Worm (Caenorhabditis elegans) whole organism, mixed stage, embryonic: ENCODE measurements around the gene F22F4.5.

Experiments used
- elt-1 ChIP-seq: sonication (generic microtip); optimal IDR thresholded peaks from 2 replicates; lab custom pipeline; 2017; ENCODE audit warnings: missing genetic modification characterization, mild to moderate bottlenecking, missing compliant biosample characterization, antibody characterized with exemption, moderate library complexity, borderline replicate concordance; ENCODE audit not compliant: insufficient read depth
- elt-3 ChIP-seq: fragments of 150-350 bp; optimal IDR thresholded peaks from 2 replicates; lab custom pipeline; 2014; ENCODE audit warnings: missing biosample characterization, missing genetic modification characterization
- hlh-1 ChIP-seq: fragments of 150-350 bp; optimal IDR thresholded peaks from 2 replicates; lab custom pipeline; 2014; ENCODE audit warnings: missing biosample characterization, missing genetic modification reagents, missing genetic modification characterization
- lin-13 ChIP-seq: fragments of 150-350 bp; optimal IDR thresholded peaks from 2 replicates; lab custom pipeline; 2014; ENCODE audit warnings: missing biosample characterization, missing genetic modification characterization
- nhr-12 ChIP-seq: fragments of 150-350 bp; optimal IDR thresholded peaks from 2 replicates; lab custom pipeline; 2014; ENCODE audit warnings: missing biosample characterization, missing genetic modification characterization
- nhr-76 ChIP-seq: sonication (generic microtip); optimal IDR thresholded peaks from 2 replicates; lab custom pipeline; 2017; ENCODE audit warnings: missing biosample characterization, missing genetic modification characterization
- sptf-1 ChIP-seq: sonication (generic microtip); optimal IDR thresholded peaks from 2 replicates; lab custom pipeline; 2017; ENCODE audit warnings: mild to moderate bottlenecking, missing genetic modification characterization, moderate library complexity, missing compliant biosample characterization
- zip-8 ChIP-seq: fragments of 150-350 bp; optimal IDR thresholded peaks from 2 replicates; lab custom pipeline; 2014; ENCODE audit warnings: missing biosample characterization, missing genetic modification characterization

ce11 chrX:5972212-5972611, 20.5 kb downstream of the F22F4.5 start:
- TF ChIP-seq zip-8 (tag; lab: Kevin White, UChicago), result no peak
- TF ChIP-seq lin-13 (tag; lab: Kevin White, UChicago), result no peak
- TF ChIP-seq elt-1 (tag; lab: Kevin White, UChicago), result no peak
- TF ChIP-seq nhr-76 (tag; lab: Kevin White, UChicago), result no peak
- TF ChIP-seq sptf-1, result no peak
- no peak for TF ChIP-seq nhr-12
- no peak for TF ChIP-seq elt-3 (tag; lab: Kevin White, UChicago)
- no peak for TF ChIP-seq hlh-1
